Worm (Caenorhabditis elegans) whole organism, late embryonic: Measurements from ENCODE around the gene btb-14.

Experiments
- F13H6.1 ChIP-seq: sonication (generic microtip); optimal IDR thresholded peaks from 2 replicates; lab custom pipeline; 2016; ENCODE audit warnings: missing genetic modification characterization, missing compliant biosample characterization
- ama-1 ChIP-seq: fragments of 150-350 bp; optimal IDR thresholded peaks from 2 replicates; lab custom pipeline; 2014
- ceh-19 ChIP-seq: fragments of 200-800 bp; sonication (Bioruptor generic); optimal IDR thresholded peaks from 2 replicates; lab custom pipeline; 2018; ENCODE audit warnings: mild to moderate bottlenecking, missing genetic modification characterization, missing compliant biosample characterization
- dve-1 ChIP-seq: sonication (generic microtip); optimal IDR thresholded peaks from 2 replicates; lab custom pipeline; 2017; ENCODE audit warnings: antibody characterized with exemption, mild to moderate bottlenecking, missing genetic modification characterization, missing compliant biosample characterization
- ets-4 ChIP-seq: sonication (generic microtip); optimal IDR thresholded peaks from 2 replicates; lab custom pipeline; 2016; ENCODE audit warnings: missing genetic modification characterization, missing compliant biosample characterization
- nfya-1 ChIP-seq: sonication (generic microtip); optimal IDR thresholded peaks from 2 replicates; lab custom pipeline; 2017; ENCODE audit warnings: missing genetic modification characterization, mild to moderate bottlenecking, missing compliant biosample characterization, antibody characterized with exemption, moderate library complexity
- ref-2 ChIP-seq: sonication (generic microtip); optimal IDR thresholded peaks from 2 replicates; lab custom pipeline; 2016; ENCODE audit warnings: missing genetic modification characterization, missing compliant biosample characterization
- rnt-1 ChIP-seq: sonication (generic microtip); optimal IDR thresholded peaks from 2 replicates; lab custom pipeline; 2016; ENCODE audit warnings: missing genetic modification characterization, missing compliant biosample characterization
- unc-3 ChIP-seq, 2 experiments: fragments of 200-800 bp in 1 of 2; sonication (Bioruptor generic) in 1 of 2; sonication (generic microtip) in 1 of 2; conservative IDR thresholded peaks in 1 of 2; optimal IDR thresholded peaks in 1 of 2; 2 replicates each; pipeline versions ENCODE4 v1.3.6 to Lab custom; 2016 to 2022; ENCODE audit warnings: missing compliant biosample characterization in 2 of 2, missing genetic modification characterization in 2 of 2, missing genetic modification reagents in 1 of 2

ce11 chrII:12408717-12409116, 25.5 kb downstream of the btb-14 start, which contains the start of gene sre-31:
- no peak for TF ChIP-seq ets-4 (tag; lab: Kevin White, UChicago)
- TF ChIP-seq ceh-19 (GFP tag; lab: Kevin White, UChicago) = no peak
- TF ChIP-seq nfya-1 (tag; lab: Kevin White, UChicago) = no peak
- TF ChIP-seq F13H6.1 = no peak
- TF ChIP-seq unc-3 (GFP tag; conservative IDR thresholded peaks at IDR 0.05; lab: Robert Waterston, UW) = no peak
- no peak for TF ChIP-seq unc-3 (tag; optimal IDR thresholded peaks at IDR 0.05; lab: Kevin White, UChicago)
- TF ChIP-seq ama-1 (lab: Kevin White, UChicago) = no peak
- no peak for TF ChIP-seq ref-2 (tag; lab: Kevin White, UChicago)
- TF ChIP-seq rnt-1 (tag; lab: Kevin White, UChicago) = no peak
- TF ChIP-seq dve-1 (tag; lab: Kevin White, UChicago) = no peak
